Worm (Caenorhabditis elegans) whole organism, L3 larva: Measurements from ENCODE around the gene sre-19.

Experiments used
- ZK546.5 ChIP-seq: sonication (generic microtip); optimal IDR thresholded peaks from 2 replicates; lab custom pipeline; 2017; ENCODE audit warnings: missing biosample characterization, missing genetic modification characterization
- daf-12 ChIP-seq: fragments of 150-350 bp; optimal IDR thresholded peaks from 2 replicates; lab custom pipeline; 2014; ENCODE audit warnings: missing biosample characterization, missing genetic modification reagents, missing genetic modification characterization
- jun-1 ChIP-seq: fragments of 150-350 bp; optimal IDR thresholded peaks from 2 replicates; lab custom pipeline; 2014; ENCODE audit warnings: missing biosample characterization, missing genetic modification reagents, missing genetic modification characterization
- nhr-12 ChIP-seq: fragments of 150-350 bp; optimal IDR thresholded peaks from 2 replicates; lab custom pipeline; 2014; ENCODE audit warnings: missing biosample characterization, missing genetic modification characterization
- nhr-23 ChIP-seq: fragments of 150-350 bp; optimal IDR thresholded peaks from 2 replicates; lab custom pipeline; 2014; ENCODE audit warnings: missing biosample characterization, missing genetic modification reagents, missing genetic modification characterization
- nhr-28 ChIP-seq: fragments of 150-350 bp; optimal IDR thresholded peaks from 2 replicates; lab custom pipeline; 2014; ENCODE audit warnings: missing biosample characterization, missing genetic modification characterization
- pqm-1 ChIP-seq: fragments of 150-350 bp; optimal IDR thresholded peaks from 2 replicates; lab custom pipeline; 2017; ENCODE audit warnings: missing biosample characterization, missing genetic modification characterization, inconsistent platforms
- snpc-4 ChIP-seq: fragments of 150-350 bp; optimal IDR thresholded peaks from 2 replicates; lab custom pipeline; 2014; ENCODE audit warnings: missing biosample characterization, missing genetic modification characterization

ce11 chrIV:12219309-12219708 lies 19.4 kb downstream of the sre-19 start, which contains the start of gene F35G2.5:
- no peak for TF ChIP-seq nhr-28 (tag; lab: Kevin White, UChicago)
- no peak for TF ChIP-seq snpc-4 (tag; lab: Kevin White, UChicago)
- TF ChIP-seq pqm-1 (tag; lab: Kevin White, UChicago): no peak
- TF ChIP-seq nhr-23 (tag; lab: Kevin White, UChicago): no peak
- no peak for TF ChIP-seq nhr-12 (tag; lab: Kevin White, UChicago)
- no peak for TF ChIP-seq jun-1
- no peak for TF ChIP-seq daf-12 (tag; lab: Kevin White, UChicago)
- TF ChIP-seq ZK546.5 (tag; lab: Kevin White, UChicago): no peak
